Fruit fly (Drosophila melanogaster) whole organism, prepupa: Measurements from ENCODE around the gene CG14174.
A peak's percentile ranks its signal among the peaks of the same experiment; 100 is the strongest.

Experiments
- Blimp-1 ChIP-seq: fragments of 200-800 bp; sonication (Bioruptor generic); optimal IDR thresholded peaks from 3 replicates; lab custom pipeline; 2017; ENCODE audit warnings: missing biosample characterization, missing genetic modification characterization, mild to moderate bottlenecking, moderate library complexity, missing genetic modification reagents
- CG10631 ChIP-seq: fragments of 200-800 bp; sonication (Bioruptor generic); optimal IDR thresholded peaks from 2 replicates; lab custom pipeline; 2016; ENCODE audit warnings: missing biosample characterization, missing genetic modification characterization
- CG10669 ChIP-seq: fragments of 200-800 bp; sonication (Bioruptor generic); optimal IDR thresholded peaks from 3 replicates; lab custom pipeline; 2018; ENCODE audit warnings: missing biosample characterization, mild to moderate bottlenecking, missing genetic modification characterization, moderate library complexity
- CG11762 ChIP-seq: fragments of 200-800 bp; sonication (Bioruptor generic); optimal IDR thresholded peaks from 3 replicates; lab custom pipeline; 2016; ENCODE audit warnings: missing biosample characterization, missing genetic modification characterization; ENCODE audit not compliant: insufficient read depth
- CG11902 ChIP-seq: fragments of 200-800 bp; sonication (Bioruptor generic); optimal IDR thresholded peaks from 3 replicates; lab custom pipeline; 2016; ENCODE audit warnings: missing biosample characterization, missing genetic modification characterization
- CG15336 ChIP-seq: fragments of 200-800 bp; sonication (Bioruptor generic); IDR thresholded peaks from 2 replicates; pipeline ENCODE4 v1.3.6; 2022; ENCODE audit warnings: missing biosample characterization, missing genetic modification characterization
- CG31627 ChIP-seq: fragments of 200-800 bp; sonication (Bioruptor generic); optimal IDR thresholded peaks from 3 replicates; lab custom pipeline; 2016; ENCODE audit warnings: missing biosample characterization, missing genetic modification characterization
- CG32006 ChIP-seq: fragments of 200-800 bp; sonication (Bioruptor generic); optimal IDR thresholded peaks from 3 replicates; lab custom pipeline; 2017; ENCODE audit warnings: missing biosample characterization, mild to moderate bottlenecking, missing genetic modification characterization
- CG34406 ChIP-seq: fragments of 200-800 bp; sonication (Bioruptor generic); optimal IDR thresholded peaks from 3 replicates; lab custom pipeline; 2016; ENCODE audit warnings: missing biosample characterization, missing genetic modification characterization
- CG3919 ChIP-seq: fragments of 200-800 bp; sonication (Bioruptor generic); optimal IDR thresholded peaks from 3 replicates; lab custom pipeline; 2016; ENCODE audit warnings: missing biosample characterization, missing genetic modification characterization
- CG4318 ChIP-seq: fragments of 200-800 bp; sonication (Bioruptor generic); optimal IDR thresholded peaks from 3 replicates; lab custom pipeline; 2017; ENCODE audit warnings: missing biosample characterization, mild to moderate bottlenecking, missing genetic modification characterization
- CG6792 ChIP-seq: fragments of 200-800 bp; sonication (Bioruptor generic); optimal IDR thresholded peaks from 3 replicates; lab custom pipeline; 2016; ENCODE audit warnings: missing biosample characterization, missing genetic modification characterization
- CG6808 ChIP-seq: fragments of 200-800 bp; sonication (Bioruptor generic); optimal IDR thresholded peaks from 3 replicates; lab custom pipeline; 2017; ENCODE audit warnings: missing biosample characterization, missing genetic modification characterization, mild to moderate bottlenecking, moderate library complexity, missing genetic modification reagents
- CG8632 ChIP-seq: fragments of 200-800 bp; sonication (Bioruptor generic); optimal IDR thresholded peaks from 3 replicates; lab custom pipeline; 2016; ENCODE audit warnings: missing biosample characterization, missing genetic modification characterization
- Eip78C ChIP-seq: fragments of 200-800 bp; sonication (Bioruptor generic); peaks from one replicate; lab custom pipeline; 2016; ENCODE audit warnings: missing biosample characterization, missing genetic modification characterization
- Ets96B ChIP-seq: fragments of 200-800 bp; optimal IDR thresholded peaks from 2 replicates; lab custom pipeline; 2019; ENCODE audit warnings: missing biosample characterization, mild to moderate bottlenecking, missing genetic modification characterization, moderate library complexity
- Hr39 ChIP-seq: fragments of 200-800 bp; sonication (Bioruptor generic); optimal IDR thresholded peaks from 2 replicates; lab custom pipeline; 2016; ENCODE audit warnings: missing biosample characterization, missing genetic modification characterization
- Hr4 ChIP-seq: fragments of 200-800 bp; sonication (Bioruptor generic); optimal IDR thresholded peaks from 3 replicates; lab custom pipeline; 2016; ENCODE audit warnings: missing biosample characterization, missing genetic modification characterization
- Lpt ChIP-seq: fragments of 200-800 bp; sonication (Bioruptor generic); optimal IDR thresholded peaks from 3 replicates; lab custom pipeline; 2016; ENCODE audit warnings: missing biosample characterization, missing genetic modification characterization
- Met ChIP-seq: fragments of 200-800 bp; sonication (Bioruptor generic); optimal IDR thresholded peaks from 3 replicates; lab custom pipeline; 2016; ENCODE audit warnings: missing biosample characterization, missing genetic modification characterization
- Sox14 ChIP-seq: fragments of 200-800 bp; sonication (Bioruptor generic); optimal IDR thresholded peaks from 3 replicates; lab custom pipeline; 2016; ENCODE audit warnings: missing biosample characterization, missing genetic modification characterization
- achi ChIP-seq: fragments of 200-800 bp; sonication (Bioruptor generic); optimal IDR thresholded peaks from 3 replicates; lab custom pipeline; 2016; ENCODE audit warnings: missing biosample characterization, missing genetic modification characterization
- acj6 ChIP-seq: fragments of 200-800 bp; sonication (Bioruptor generic); optimal IDR thresholded peaks from 3 replicates; lab custom pipeline; 2016; ENCODE audit warnings: missing biosample characterization, missing genetic modification characterization
- dac ChIP-seq: fragments of 200-800 bp; sonication (Bioruptor generic); optimal IDR thresholded peaks from 2 replicates; lab custom pipeline; 2017; ENCODE audit warnings: missing biosample characterization, mild to moderate bottlenecking, missing genetic modification characterization
- dsx ChIP-seq: fragments of 200-800 bp; optimal IDR thresholded peaks from 3 replicates; lab custom pipeline; 2019; ENCODE audit warnings: missing biosample characterization, mild to moderate bottlenecking, missing genetic modification characterization, moderate library complexity; ENCODE audit not compliant: poor library complexity, severe bottlenecking
- esn ChIP-seq: fragments of 200-800 bp; sonication (Bioruptor generic); optimal IDR thresholded peaks from 2 replicates; lab custom pipeline; 2016; ENCODE audit warnings: missing biosample characterization, mild to moderate bottlenecking, missing genetic modification characterization, moderate library complexity
- fd59A ChIP-seq: fragments of 200-800 bp; sonication (Bioruptor generic); optimal IDR thresholded peaks from 2 replicates; lab custom pipeline; 2017; ENCODE audit warnings: missing biosample characterization, mild to moderate bottlenecking, missing genetic modification characterization, missing genetic modification reagents
- fkh ChIP-seq: fragments of 200-800 bp; sonication (Bioruptor generic); optimal IDR thresholded peaks from 3 replicates; lab custom pipeline; 2017; ENCODE audit warnings: missing biosample characterization, mild to moderate bottlenecking, missing genetic modification characterization, moderate library complexity
- lz ChIP-seq: fragments of 200-800 bp; sonication (Bioruptor generic); optimal IDR thresholded peaks from 3 replicates; lab custom pipeline; 2016; ENCODE audit warnings: missing biosample characterization, missing genetic modification characterization
- net ChIP-seq: fragments of 200-800 bp; sonication (Bioruptor generic); optimal IDR thresholded peaks from 3 replicates; lab custom pipeline; 2016; ENCODE audit warnings: missing biosample characterization, missing genetic modification characterization
- salr ChIP-seq, 2 experiments: fragments of 200-800 bp; sonication (Bioruptor generic); optimal IDR thresholded peaks; 3 replicates each; lab custom pipeline; 2016 to 2018; ENCODE audit warnings: missing biosample characterization in 2 of 2, missing genetic modification characterization in 2 of 2, mild to moderate bottlenecking in 1 of 2
- spab ChIP-seq: fragments of 200-800 bp; sonication (Bioruptor generic); optimal IDR thresholded peaks from 2 replicates; lab custom pipeline; 2017; ENCODE audit warnings: missing biosample characterization, mild to moderate bottlenecking, missing genetic modification characterization, missing genetic modification reagents
- ss ChIP-seq, 2 experiments: fragments of 200-800 bp; sonication (Bioruptor generic); optimal IDR thresholded peaks; 2 replicates in 1 of 2; 3 replicates in 1 of 2; lab custom pipeline; 2017 to 2018; ENCODE audit warnings: mild to moderate bottlenecking in 2 of 2, missing biosample characterization in 2 of 2, missing genetic modification characterization in 2 of 2, moderate library complexity in 1 of 2
- svp ChIP-seq: fragments of 200-800 bp; sonication (Bioruptor generic); peaks from one replicate; lab custom pipeline; 2016; ENCODE audit warnings: missing biosample characterization, missing genetic modification characterization
- topi ChIP-seq: fragments of 200-800 bp; sonication (Bioruptor generic); optimal IDR thresholded peaks from 3 replicates; lab custom pipeline; 2016; ENCODE audit warnings: missing biosample characterization, missing genetic modification characterization
- vri ChIP-seq: fragments of 200-800 bp; sonication (Bioruptor generic); optimal IDR thresholded peaks from 3 replicates; lab custom pipeline; 2016; ENCODE audit warnings: missing biosample characterization, mild to moderate bottlenecking, missing genetic modification characterization

The CG14174 gene

dm6 chr3L:9675528-9675963 is 43.6 kb upstream of the CG14174 start (continued):
- TF ChIP-seq CG15336 (peak; percentile 70), CG11902 (GFP tag; lab: Kevin White, UChicago) (no peak), Hr39 (GFP tag; lab: Kevin White, UChicago) (no peak), Lpt (GFP tag; lab: Kevin White, UChicago) (peak; percentile 44)
- TF ChIP-seq, all 60 proteins: peak for 22

DNA sequence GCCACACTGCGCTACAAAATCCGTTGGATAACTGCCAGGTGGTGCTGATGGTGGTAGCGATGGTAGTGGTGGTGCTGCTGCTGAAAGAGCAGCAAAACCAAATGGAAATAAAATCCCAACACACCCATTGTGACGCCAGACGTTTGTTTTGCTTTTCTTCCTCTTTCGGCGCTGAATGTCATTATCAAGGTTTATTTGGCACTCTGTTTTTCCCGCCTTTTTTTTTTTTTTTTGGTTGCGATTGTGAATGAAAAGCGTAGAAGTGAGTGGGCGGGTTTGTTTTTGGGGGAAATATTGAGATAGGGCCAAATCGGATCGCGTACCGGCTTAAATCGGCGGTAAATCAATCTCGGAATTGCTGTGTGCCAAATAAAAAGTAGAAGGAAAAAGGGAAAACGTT is 41.9 kb upstream of the CG14174 start:
- TF ChIP-seq CG10669 (no peak), svp (GFP tag; lab: Kevin White, UChicago) (peak; percentile 48)
- TF ChIP-seq, all 60 proteins: peak for 1

DNA sequence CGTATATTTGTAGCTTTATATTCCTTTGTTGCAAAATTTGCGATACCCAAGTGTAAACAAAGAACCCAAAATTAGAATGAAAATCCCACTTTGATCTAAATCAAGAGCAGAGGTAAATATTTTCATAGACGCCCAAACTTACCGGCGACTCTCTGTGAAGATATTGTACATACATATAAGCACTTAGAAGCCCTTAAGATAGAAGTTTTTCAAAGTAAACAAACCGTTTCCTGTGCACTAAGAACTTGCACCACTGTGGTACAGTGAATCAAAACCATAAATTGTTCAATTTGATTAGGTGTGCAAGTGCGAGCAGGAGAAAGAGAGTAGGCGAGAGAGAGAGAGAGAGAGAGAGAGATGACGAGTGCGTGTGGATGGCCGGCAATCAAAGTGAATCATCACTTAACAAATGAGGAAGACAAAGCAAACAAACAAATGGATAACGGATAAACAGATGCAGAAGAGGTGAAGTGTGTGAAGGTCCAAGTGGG is 41.1 kb upstream of the CG14174 start:
- TF ChIP-seq CG3919 (GFP tag; lab: Kevin White, UChicago) (peak; percentile 1), net (GFP tag; lab: Kevin White, UChicago) (peak; percentile 60), fd59A (peak; percentile 2), CG34406 (GFP tag; lab: Kevin White, UChicago) (peak; percentile 20), CG8632 (GFP tag; lab: Kevin White, UChicago) (peak; percentile 22), CG15336 (peak; percentile 41), CG6792 (peak; percentile 28), Hr39 (GFP tag; lab: Kevin White, UChicago) (peak; percentile 36), Lpt (GFP tag; lab: Kevin White, UChicago) (no peak), Blimp-1 (GFP tag; lab: Kevin White, UChicago) (no peak), CG6808 (GFP tag; lab: Kevin White, UChicago) (no peak), CG4318 (GFP tag; lab: Kevin White, UChicago) (peak; percentile 32), ss (GFP tag; optimal IDR thresholded peaks at IDR 0.05; lab: Kevin White, UChicago) (peak in 1 of 2 experiments; percentile 67), vri (GFP tag; lab: Kevin White, UChicago) (peak; percentile 59), acj6 (no peak), Hr4 (GFP tag; lab: Kevin White, UChicago) (peak; percentile 47), lz (GFP tag; lab: Kevin White, UChicago) (peak; percentile 41), achi (GFP tag; lab: Kevin White, UChicago) (peak; percentile 4), CG11762 (no peak), CG31627 (GFP tag; lab: Kevin White, UChicago) (peak; percentile 21), fkh (GFP tag; lab: Kevin White, UChicago) (peak; percentile 66), svp (GFP tag; lab: Kevin White, UChicago) (peak; percentile 39), esn (GFP tag; lab: Kevin White, UChicago) (peak; percentile 52), Eip78C (GFP tag; lab: Kevin White, UChicago) (peak; percentile 87), spab (GFP tag; lab: Kevin White, UChicago) (peak; percentile 19), Ets96B (tag; lab: Kevin White, UChicago) (peak; percentile 23), CG32006 (GFP tag; lab: Kevin White, UChicago) (no peak), dsx (GFP tag; lab: Kevin White, UChicago) (peak; percentile 25), salr (GFP tag; optimal IDR thresholded peaks at IDR 0.05; lab: Kevin White, UChicago) (peak in 1 of 2 experiments; percentile 21), Sox14 (GFP tag; lab: Kevin White, UChicago) (peak; percentile 90), CG10669 (no peak), topi (GFP tag; lab: Kevin White, UChicago) (peak; percentile 19), CG10631 (GFP tag; lab: Kevin White, UChicago) (peak; percentile 10), dac (GFP tag; lab: Kevin White, UChicago) (no peak), Met (peak; percentile 52)
